Worm (Caenorhabditis elegans): ENCODE data around the gene ard-1.

DNA sequence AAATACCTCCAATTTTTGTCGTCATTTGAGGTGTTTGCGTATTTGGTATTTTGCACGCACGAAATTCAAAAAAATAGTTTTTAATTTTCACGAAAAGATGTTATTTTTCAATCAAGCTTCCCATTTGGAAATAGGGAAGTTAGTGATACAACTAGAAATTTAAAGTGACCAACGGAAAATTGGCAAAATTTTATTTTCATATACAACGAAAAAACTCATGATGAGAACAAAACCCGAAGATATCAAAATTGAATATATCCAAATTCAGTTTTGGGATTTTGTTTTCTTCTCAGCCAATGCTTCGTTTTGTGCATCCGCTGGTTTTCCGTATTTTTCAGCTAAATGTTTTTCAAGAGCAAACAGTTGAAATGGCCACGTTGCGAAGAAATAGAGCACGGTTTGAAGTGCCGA lies 14.9 kb downstream of the ard-1 start:
- TF ChIP-seq flt-1 (GFP tag; IDR thresholded peaks at IDR 0.05) (no peak), tab-1 (GFP tag; IDR thresholded peaks at IDR 0.05) (no peak), ref-1 (GFP tag; conservative IDR thresholded peaks at IDR 0.05) (no peak), T22C8.4 (GFP tag; IDR thresholded peaks at IDR 0.05) (no peak), klf-2 (GFP tag; conservative IDR thresholded peaks at IDR 0.05) (no peak), cog-1 (tag; optimal IDR thresholded peaks at IDR 0.05) (no peak), ztf-23 (GFP tag; IDR thresholded peaks at IDR 0.05) (no peak), ztf-29 (GFP tag; IDR thresholded peaks at IDR 0.05) (no peak)

All from whole organism, midembryonic.